Fruit fly (Drosophila melanogaster) whole organism, pupa: ENCODE measurements around the gene RpL37A.

Experiments
- CG10348 ChIP-seq: fragments of 200-800 bp; sonication (Bioruptor generic); IDR thresholded peaks from 2 replicates; pipeline ENCODE4 v1.3.6; 2022; ENCODE audit warnings: missing biosample characterization, missing genetic modification characterization
- CG12605 ChIP-seq: fragments of 200-800 bp; sonication (Bioruptor generic); IDR thresholded peaks from 2 replicates; pipeline ENCODE4 v1.3.6; 2022; ENCODE audit warnings: missing biosample characterization, missing genetic modification characterization
- CG13204 ChIP-seq: fragments of 200-800 bp; sonication (Bioruptor generic); optimal IDR thresholded peaks from 2 replicates; lab custom pipeline; 2018; ENCODE audit warnings: missing biosample characterization, mild to moderate bottlenecking, missing genetic modification characterization, moderate library complexity
- CG14655 ChIP-seq: fragments of 200-800 bp; sonication (Bioruptor generic); optimal IDR thresholded peaks from 3 replicates; lab custom pipeline; 2017; ENCODE audit warnings: mild to moderate bottlenecking, missing biosample characterization, missing genetic modification reagents, missing genetic modification characterization
- CG15710 ChIP-seq: fragments of 200-800 bp; sonication (Bioruptor generic); optimal IDR thresholded peaks from 2 replicates; lab custom pipeline; 2018; ENCODE audit warnings: missing biosample characterization, mild to moderate bottlenecking, missing genetic modification characterization, moderate library complexity
- CG17806 ChIP-seq: fragments of 200-800 bp; sonication (Bioruptor generic); optimal IDR thresholded peaks from 2 replicates; lab custom pipeline; 2018; ENCODE audit warnings: missing biosample characterization, mild to moderate bottlenecking, missing genetic modification characterization, moderate library complexity
- CG32121 ChIP-seq: fragments of 200-800 bp; sonication (Bioruptor generic); IDR thresholded peaks from 2 replicates; pipeline ENCODE4 v1.3.6; 2022; ENCODE audit warnings: missing biosample characterization, missing genetic modification characterization
- CG34367 ChIP-seq: fragments of 200-800 bp; sonication (Bioruptor generic); optimal IDR thresholded peaks from 2 replicates; lab custom pipeline; 2018; ENCODE audit warnings: missing biosample characterization, mild to moderate bottlenecking, missing genetic modification characterization
- CG4496 ChIP-seq: fragments of 200-800 bp; sonication (Bioruptor generic); IDR thresholded peaks from 3 replicates; pipeline ENCODE4 v1.3.6; 2022; ENCODE audit warnings: missing biosample characterization, missing genetic modification characterization
- CG8159 ChIP-seq: fragments of 200-800 bp; sonication (Bioruptor generic); optimal IDR thresholded peaks from 3 replicates; lab custom pipeline; 2018; ENCODE audit warnings: missing biosample characterization, mild to moderate bottlenecking, missing genetic modification characterization, moderate library complexity
- CG8301 ChIP-seq: fragments of 200-800 bp; sonication (Bioruptor generic); optimal IDR thresholded peaks from 2 replicates; lab custom pipeline; 2018; ENCODE audit warnings: missing biosample characterization, mild to moderate bottlenecking, missing genetic modification characterization
- CG9948 ChIP-seq: fragments of 200-800 bp; sonication (Bioruptor generic); optimal IDR thresholded peaks from 2 replicates; lab custom pipeline; 2018; ENCODE audit warnings: missing biosample characterization, mild to moderate bottlenecking, missing genetic modification characterization, moderate library complexity
- D1 ChIP-seq: fragments of 200-800 bp; sonication (Bioruptor generic); optimal IDR thresholded peaks from 2 replicates; lab custom pipeline; 2018; ENCODE audit warnings: missing biosample characterization, mild to moderate bottlenecking, missing genetic modification characterization, moderate library complexity
- EcR ChIP-seq: fragments of 200-800 bp; sonication (Bioruptor generic); optimal IDR thresholded peaks from 3 replicates; lab custom pipeline; 2019; ENCODE audit warnings: missing biosample characterization, missing genetic modification characterization, mild to moderate bottlenecking, moderate library complexity, missing genetic modification reagents
- Ets98B ChIP-seq: fragments of 200-800 bp; sonication (Bioruptor generic); IDR thresholded peaks from 2 replicates; pipeline ENCODE4 v1.3.6; 2022; ENCODE audit warnings: missing biosample characterization, missing genetic modification characterization
- Pif1A ChIP-seq: fragments of 200-800 bp; sonication (Bioruptor generic); optimal IDR thresholded peaks from 3 replicates; lab custom pipeline; 2016; ENCODE audit warnings: missing biosample characterization, missing genetic modification characterization
- Pif1B ChIP-seq: fragments of 200-800 bp; sonication (Bioruptor generic); optimal IDR thresholded peaks from 3 replicates; lab custom pipeline; 2016; ENCODE audit warnings: missing biosample characterization, missing genetic modification characterization
- Snoo ChIP-seq: fragments of 200-800 bp; sonication (Bioruptor generic); optimal IDR thresholded peaks from 3 replicates; lab custom pipeline; 2017; ENCODE audit warnings: missing biosample characterization, mild to moderate bottlenecking, missing genetic modification characterization, inconsistent platforms
- fd96Ca ChIP-seq: fragments of 200-800 bp; sonication (Bioruptor generic); IDR thresholded peaks from 3 replicates; pipeline ENCODE4 v1.3.6; 2022; ENCODE audit warnings: missing biosample characterization, missing genetic modification characterization
- gl ChIP-seq: fragments of 200-800 bp; sonication (Bioruptor generic); optimal IDR thresholded peaks from 2 replicates; lab custom pipeline; 2018; ENCODE audit warnings: missing biosample characterization, mild to moderate bottlenecking, missing genetic modification characterization
- rn ChIP-seq: fragments of 200-800 bp; sonication (Bioruptor generic); IDR thresholded peaks from 2 replicates; pipeline ENCODE4 v1.3.6; 2022; ENCODE audit warnings: missing biosample characterization, missing genetic modification characterization

RpL37A gene

dm6 chr2L:5111261-5111922 lies 40.6 kb downstream of the RpL37A start:
- TF ChIP-seq Snoo, result no peak
- no peak for TF ChIP-seq CG13204 (GFP tag; lab: Kevin White, UChicago)
- TF ChIP-seq CG32121 (GFP tag; lab: Robert Waterston, UW), result no peak
- TF ChIP-seq CG15710, result no peak
- TF ChIP-seq CG14655 (GFP tag; lab: Kevin White, UChicago), result no peak
- TF ChIP-seq CG17806 (tag; lab: Kevin White, UChicago), result no peak
- TF ChIP-seq gl, result no peak
- no peak for TF ChIP-seq EcR
- no peak for TF ChIP-seq CG8301
- TF ChIP-seq Pif1A (GFP tag; lab: Kevin White, UChicago), result no peak
- no peak for TF ChIP-seq Pif1B (GFP tag; lab: Kevin White, UChicago)
- no peak for TF ChIP-seq rn
- TF ChIP-seq CG12605 (GFP tag; lab: Robert Waterston, UW), result no peak
- no peak for TF ChIP-seq CG9948 (tag; lab: Kevin White, UChicago)
- no peak for TF ChIP-seq D1
- TF ChIP-seq fd96Ca, result no peak
- no peak for TF ChIP-seq CG8159

dm6 chr2L:5113480-5114118 lies 42.8 kb downstream of the RpL37A start:
- TF ChIP-seq Pif1A (GFP tag; lab: Kevin White, UChicago), result no peak

dm6 chr2L:5114879-5115278 lies 44.1 kb downstream of the RpL37A start:
- TF ChIP-seq CG8301 (no peak), rn (no peak), D1 (no peak), CG13204 (GFP tag; lab: Kevin White, UChicago) (no peak), CG9948 (tag; lab: Kevin White, UChicago) (no peak), CG34367 (no peak), CG12605 (GFP tag; lab: Robert Waterston, UW) (no peak), CG10348 (GFP tag; lab: Robert Waterston, UW) (no peak), gl (no peak), CG8159 (no peak), CG32121 (GFP tag; lab: Robert Waterston, UW) (no peak), CG15710 (no peak), CG17806 (tag; lab: Kevin White, UChicago) (no peak), Pif1B (GFP tag; lab: Kevin White, UChicago) (no peak), CG14655 (GFP tag; lab: Kevin White, UChicago) (no peak), EcR (no peak), Ets98B (GFP tag; lab: Robert Waterston, UW) (no peak)
- TF ChIP-seq, all 21 proteins: peak for 0

- TF ChIP-seq CG4496 (GFP tag; lab: Robert Waterston, UW), result no peak
- no peak for TF ChIP-seq CG8301
- TF ChIP-seq EcR, result no peak
- no peak for TF ChIP-seq CG13204 (GFP tag; lab: Kevin White, UChicago)
- TF ChIP-seq CG17806 (tag; lab: Kevin White, UChicago), result no peak
- TF ChIP-seq Snoo, result no peak
- no peak for TF ChIP-seq CG32121 (GFP tag; lab: Robert Waterston, UW)
These were observed 45.7 kb downstream of the RpL37A start for dm6 chr2L:5116489-5116888.

- TF ChIP-seq CG8159 (no peak), CG9948 (tag; lab: Kevin White, UChicago) (no peak), CG13204 (GFP tag; lab: Kevin White, UChicago) (no peak), CG10348 (GFP tag; lab: Robert Waterston, UW) (no peak), EcR (no peak), CG17806 (tag; lab: Kevin White, UChicago) (no peak), Ets98B (GFP tag; lab: Robert Waterston, UW) (no peak), D1 (no peak), CG4496 (GFP tag; lab: Robert Waterston, UW) (no peak), CG8301 (no peak), CG32121 (GFP tag; lab: Robert Waterston, UW) (no peak), rn (no peak), CG12605 (GFP tag; lab: Robert Waterston, UW) (no peak), fd96Ca (no peak), gl (no peak), CG15710 (no peak), CG14655 (GFP tag; lab: Kevin White, UChicago) (no peak), CG34367 (no peak), Snoo (no peak)
- TF ChIP-seq, all 21 proteins: peak for 0
These were observed 46.3 kb downstream of the RpL37A start for dm6 chr2L:5117054-5117453.

- TF ChIP-seq Pif1B (GFP tag; lab: Kevin White, UChicago) (no peak), Ets98B (GFP tag; lab: Robert Waterston, UW) (no peak), CG34367 (no peak), CG4496 (GFP tag; lab: Robert Waterston, UW) (no peak), gl (no peak), CG8301 (no peak), CG12605 (GFP tag; lab: Robert Waterston, UW) (no peak), rn (no peak), fd96Ca (no peak), CG9948 (tag; lab: Kevin White, UChicago) (no peak), CG17806 (tag; lab: Kevin White, UChicago) (no peak), CG15710 (no peak), CG32121 (GFP tag; lab: Robert Waterston, UW) (no peak), CG10348 (GFP tag; lab: Robert Waterston, UW) (no peak)
These were observed 48.9 kb downstream of the RpL37A start for dm6 chr2L:5119640-5120039.
